Fruit fly (Drosophila melanogaster): Measurements from ENCODE around the gene Npc2c.

The Npc2c gene

dm6 chr3R:10091513-10091912, 31.5 kb downstream of the Npc2c start:
- TF ChIP-seq CG17801 (GFP tag; optimal IDR thresholded peaks at IDR 0.05; ENCODE audit: partially characterized antibody): no peak

dm6 chr3R:10093252-10094030, 33.4 kb downstream of the Npc2c start:
- no peak for TF ChIP-seq CG17801 (GFP tag; optimal IDR thresholded peaks at IDR 0.05; ENCODE audit: partially characterized antibody)

dm6 chr3R:10095052-10095451, 35.0 kb downstream of the Npc2c start:
- TF ChIP-seq CG17801 (GFP tag; optimal IDR thresholded peaks at IDR 0.05; ENCODE audit: partially characterized antibody): no peak

- TF ChIP-seq CG17801 (GFP tag; optimal IDR thresholded peaks at IDR 0.05; ENCODE audit: partially characterized antibody): no peak
These were observed 35.7 kb downstream of the Npc2c start for dm6 chr3R:10095765-10096164.

- TF ChIP-seq CG17801 (GFP tag; optimal IDR thresholded peaks at IDR 0.05; ENCODE audit: partially characterized antibody): no peak
These were observed 37.7 kb downstream of the Npc2c start for dm6 chr3R:10097531-10098295.

- TF ChIP-seq CG17801 (GFP tag; optimal IDR thresholded peaks at IDR 0.05; ENCODE audit: partially characterized antibody): no peak
These were observed 38.2 kb downstream of the Npc2c start for dm6 chr3R:10098296-10098675.

- no peak for TF ChIP-seq CG17801 (GFP tag; optimal IDR thresholded peaks at IDR 0.05; ENCODE audit: partially characterized antibody)
These were observed 39.4 kb downstream of the Npc2c start for dm6 chr3R:10099401-10099848.

dm6 chr3R:10100498-10101196, 40.6 kb downstream of the Npc2c start:
- TF ChIP-seq CG17801 (GFP tag; optimal IDR thresholded peaks at IDR 0.05; ENCODE audit: partially characterized antibody): no peak

dm6 chr3R:10106796-10107195, 46.7 kb downstream of the Npc2c start:
- TF ChIP-seq CG17801 (GFP tag; optimal IDR thresholded peaks at IDR 0.05; ENCODE audit: partially characterized antibody): no peak

- TF ChIP-seq CG17801 (GFP tag; optimal IDR thresholded peaks at IDR 0.05; ENCODE audit: partially characterized antibody): no peak
These were observed 48.4 kb downstream of the Npc2c start for dm6 chr3R:10108289-10108928.

- no peak for TF ChIP-seq CG17801 (GFP tag; optimal IDR thresholded peaks at IDR 0.05; ENCODE audit: partially characterized antibody)
These were observed 49.3 kb downstream of the Npc2c start for dm6 chr3R:10109212-10109880.

- no peak for TF ChIP-seq CG17801 (GFP tag; optimal IDR thresholded peaks at IDR 0.05; ENCODE audit: partially characterized antibody)
These were observed 49.9 kb downstream of the Npc2c start, which contains the start of gene Fmr1 for dm6 chr3R:10109938-10110337. Gene Fmr1 (minus strand): TSS chr3R:10110121.
